Fruit fly (Drosophila melanogaster): Measurements from ENCODE around the gene Plod.

Plod gene

dm6 chr3L:11164899-11165298 is 40.9 kb downstream of the Plod start, which contains the start of gene Alg10:
Gene Alg10, plus strand, starts transcription at chr3L:11164971.
- TF ChIP-seq Blimp-1 (GFP tag; optimal IDR thresholded peaks at IDR 0.05) (no peak), fkh (GFP tag; optimal IDR thresholded peaks at IDR 0.05) (peak; percentile 57)

DNA sequence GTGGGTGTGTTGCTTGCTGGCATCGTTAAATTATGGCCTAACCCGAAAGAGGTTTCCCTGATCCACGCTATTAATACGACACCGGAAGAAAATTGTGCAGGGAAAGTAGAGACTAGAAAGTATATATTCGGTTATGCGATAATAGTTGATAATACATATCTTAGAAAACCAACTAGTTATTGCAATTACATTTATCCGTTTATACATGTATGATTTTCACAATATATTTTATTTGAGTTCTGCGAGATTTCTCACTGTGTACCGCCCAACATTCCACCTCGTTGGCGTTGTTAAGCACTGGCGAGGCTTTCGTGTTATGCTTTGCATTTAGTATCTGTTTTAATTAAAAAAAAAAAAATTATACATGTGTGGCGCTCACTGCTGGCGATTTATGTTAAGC is 50.4 kb downstream of the Plod start:
- TF ChIP-seq CG3032 (tag; optimal IDR thresholded peaks at IDR 0.05) (peak; percentile 5), Hr4 (GFP tag; optimal IDR thresholded peaks at IDR 0.05) (peak; percentile 71), CG11902 (GFP tag; optimal IDR thresholded peaks at IDR 0.05) (no peak), Eip78C (GFP tag) (peak; percentile 87), esn (GFP tag; optimal IDR thresholded peaks at IDR 0.05) (peak; percentile 32), CG10669 (GFP tag; optimal IDR thresholded peaks at IDR 0.05) (no peak), acj6 (GFP tag; optimal IDR thresholded peaks at IDR 0.05) (peak; percentile 54), Blimp-1 (GFP tag; optimal IDR thresholded peaks at IDR 0.05) (no peak), CG9139 (GFP tag; optimal IDR thresholded peaks at IDR 0.05) (no peak), Hr39 (GFP tag; optimal IDR thresholded peaks at IDR 0.05) (peak; percentile 37), Sox15 (GFP tag; optimal IDR thresholded peaks at IDR 0.05) (no peak), CG1621 (tag; optimal IDR thresholded peaks at IDR 0.05) (no peak), OdsH (GFP tag; optimal IDR thresholded peaks at IDR 0.05) (peak; percentile 61), vri (GFP tag; optimal IDR thresholded peaks at IDR 0.05) (no peak), CG4318 (GFP tag; optimal IDR thresholded peaks at IDR 0.05) (peak; percentile 38), fd85E (GFP tag; optimal IDR thresholded peaks at IDR 0.05) (no peak), dsx (GFP tag; optimal IDR thresholded peaks at IDR 0.05; ENCODE audit: poor library complexity, severe bottlenecking) (peak; percentile 5), dac (GFP tag; optimal IDR thresholded peaks at IDR 0.05) (no peak), CG11762 (GFP tag; optimal IDR thresholded peaks at IDR 0.05; ENCODE audit: insufficient read depth) (no peak), CG34406 (GFP tag; optimal IDR thresholded peaks at IDR 0.05) (peak; percentile 6), achi (GFP tag; optimal IDR thresholded peaks at IDR 0.05) (peak; percentile 59), CG6792 (GFP tag; optimal IDR thresholded peaks at IDR 0.05) (no peak), spab (GFP tag; optimal IDR thresholded peaks at IDR 0.05) (no peak), CG3919 (GFP tag; optimal IDR thresholded peaks at IDR 0.05) (peak; percentile 41), Hr38 (GFP tag; optimal IDR thresholded peaks at IDR 0.05) (no peak), Gug (GFP tag; IDR thresholded peaks at IDR 0.05) (peak; percentile 69; the same call in 1 of the 2 replicates), Eip93F (GFP tag; optimal IDR thresholded peaks at IDR 0.05) (no peak), eg (GFP tag; IDR thresholded peaks at IDR 0.05) (peak; percentile 81), CG6854 (GFP tag; optimal IDR thresholded peaks at IDR 0.05) (no peak), ss (GFP tag; optimal IDR thresholded peaks at IDR 0.05) (no peak), CG8319 (GFP tag; optimal IDR thresholded peaks at IDR 0.05) (no peak), topi (GFP tag; optimal IDR thresholded peaks at IDR 0.05) (peak; percentile 16), CG15336 (GFP tag; IDR thresholded peaks at IDR 0.05) (peak; percentile 85), cyc (GFP tag; optimal IDR thresholded peaks at IDR 0.05) (no peak), salr (GFP tag; optimal IDR thresholded peaks at IDR 0.05) (peak in 1 of 2 experiments; percentile 35), Ets21C (GFP tag; optimal IDR thresholded peaks at IDR 0.05) (no peak), CG6808 (GFP tag; optimal IDR thresholded peaks at IDR 0.05) (peak; percentile 14), CG32006 (GFP tag; optimal IDR thresholded peaks at IDR 0.05) (peak; percentile 70), CG11294 (GFP tag; IDR thresholded peaks at IDR 0.05) (peak; percentile 60), CG10631 (GFP tag; optimal IDR thresholded peaks at IDR 0.05) (peak; percentile 53), fd59A (GFP tag; optimal IDR thresholded peaks at IDR 0.05) (no peak), pdm3 (GFP tag; optimal IDR thresholded peaks at IDR 0.05) (peak; percentile 62), fkh (GFP tag; optimal IDR thresholded peaks at IDR 0.05) (no peak), CG6163 (GFP tag; IDR thresholded peaks at IDR 0.05) (peak; percentile 70), CG31627 (GFP tag; optimal IDR thresholded peaks at IDR 0.05) (peak; percentile 38), net (GFP tag; optimal IDR thresholded peaks at IDR 0.05) (peak; percentile 57), lz (GFP tag; optimal IDR thresholded peaks at IDR 0.05) (peak; percentile 20), Eip75B (GFP tag; optimal IDR thresholded peaks at IDR 0.05) (no peak), CG8632 (GFP tag; optimal IDR thresholded peaks at IDR 0.05) (no peak), Ets96B (tag; optimal IDR thresholded peaks at IDR 0.05) (no peak)
